Worm (Caenorhabditis elegans) whole organism, L1 larva: ENCODE data around the gene ZK1240.6.

ENCODE experiments used
- dsc-1 ChIP-seq: sonication (generic microtip); optimal IDR thresholded peaks from 2 replicates; lab custom pipeline; 2016; ENCODE audit warnings: mild to moderate bottlenecking, missing genetic modification characterization, missing compliant biosample characterization
- elt-3 ChIP-seq, 6 experiments: fragments of 150-350 bp in 1 of 6; sonication (generic microtip); optimal IDR thresholded peaks; 2 replicates each; lab custom pipeline; 2017 to 2018; ENCODE audit warnings: missing biosample characterization in 6 of 6, missing genetic modification characterization in 6 of 6, inconsistent platforms in 1 of 6
- lir-3 ChIP-seq: sonication (generic microtip); optimal IDR thresholded peaks from 2 replicates; lab custom pipeline; 2016; ENCODE audit warnings: mild to moderate bottlenecking, missing genetic modification characterization, moderate library complexity, missing compliant biosample characterization; ENCODE audit not compliant: poor library complexity
- nhr-84 ChIP-seq: sonication (generic microtip); optimal IDR thresholded peaks from 2 replicates; lab custom pipeline; 2017; ENCODE audit warnings: missing biosample characterization, missing genetic modification characterization
- nhr-85 ChIP-seq: sonication (generic microtip); peaks from one replicate; lab custom pipeline; 2016; ENCODE audit warnings: missing genetic modification characterization, inconsistent platforms, missing compliant biosample characterization
- ztf-11 ChIP-seq, 2 experiments: sonication (generic microtip); optimal IDR thresholded peaks; 2 replicates each; lab custom pipeline; 2016 to 2017; ENCODE audit warnings: missing genetic modification characterization in 2 of 2, missing biosample characterization in 1 of 2, missing compliant biosample characterization in 1 of 2

- TF ChIP-seq nhr-85 (tag; lab: Kevin White, UChicago) (no peak), dsc-1 (no peak), lir-3 (tag; lab: Kevin White, UChicago) (no peak), nhr-84 (tag; lab: Kevin White, UChicago) (no peak), elt-3 (tag; optimal IDR thresholded peaks at IDR 0.05; lab: Kevin White, UChicago) (no peak), ztf-11 (tag; optimal IDR thresholded peaks at IDR 0.05; lab: Kevin White, UChicago) (no peak)
Observed at ce11 chrII:2368956-2369355, 46.2 kb upstream of the ZK1240.6 start, which contains the start of gene hpo-25.
